Fruit fly (Drosophila melanogaster): Measurements from ENCODE around the gene Anp.

Anp gene

dm6 chr3R:30191047-30191446 lies 18.7 kb upstream of the Anp start, which contains the start of gene CG9747 (continued):
- no peak for TF ChIP-seq CG7556 (GFP tag; optimal IDR thresholded peaks at IDR 0.05)
- TF ChIP-seq CG30431 (GFP tag; optimal IDR thresholded peaks at IDR 0.05), result no peak
- peak; percentile 79 for TF ChIP-seq Adf1 (GFP tag; IDR thresholded peaks at IDR 0.05)
- no peak for TF ChIP-seq pho (GFP tag; optimal IDR thresholded peaks at IDR 0.05)
- no peak for TF ChIP-seq Hmr (GFP tag; optimal IDR thresholded peaks at IDR 0.05)
- no peak for TF ChIP-seq MTF-1 (GFP tag; optimal IDR thresholded peaks at IDR 0.05; ENCODE audit: borderline replicate concordance)
- TF ChIP-seq ftz-f1 (GFP tag; optimal IDR thresholded peaks at IDR 0.05), result peak; percentile 43
- TF ChIP-seq CG10431 (GFP tag; optimal IDR thresholded peaks at IDR 0.05), result no peak
- no peak for TF ChIP-seq lbe (GFP tag; optimal IDR thresholded peaks at IDR 0.05)
- no peak for TF ChIP-seq CG13775 (GFP tag; optimal IDR thresholded peaks at IDR 0.05)
- TF ChIP-seq Stat92E (GFP tag; optimal IDR thresholded peaks at IDR 0.05), result no peak
- no peak for TF ChIP-seq lilli (GFP tag; optimal IDR thresholded peaks at IDR 0.05)
- TF ChIP-seq CG12769 (tag; optimal IDR thresholded peaks at IDR 0.05), result peak; percentile 82
- no peak for TF ChIP-seq CkIIα-i1 (GFP tag; IDR thresholded peaks at IDR 0.05)
- TF ChIP-seq Sry-δ (GFP tag; optimal IDR thresholded peaks at IDR 0.05), result no peak
- TF ChIP-seq Sry-β (GFP tag; optimal IDR thresholded peaks at IDR 0.05), result no peak
- no peak for TF ChIP-seq aop (GFP tag; IDR thresholded peaks at IDR 0.05)
- no peak for TF ChIP-seq Fer2 (tag; optimal IDR thresholded peaks at IDR 0.05)
- no peak for TF ChIP-seq CG14860 (GFP tag; IDR thresholded peaks at IDR 0.05; ENCODE audit: partially characterized antibody)
- no peak for TF ChIP-seq psq (GFP tag; optimal IDR thresholded peaks at IDR 0.05)
- no peak for TF ChIP-seq CG8944 (GFP tag; optimal IDR thresholded peaks at IDR 0.05)
- peak; percentile 92 for TF ChIP-seq chinmo (GFP tag; IDR thresholded peaks at IDR 0.05; ENCODE audit: partially characterized antibody)
- no peak for TF ChIP-seq eve (GFP tag; optimal IDR thresholded peaks at IDR 0.05)
- TF ChIP-seq CG17612 (GFP tag; IDR thresholded peaks at IDR 0.05), result no peak
- TF ChIP-seq sr (GFP tag; IDR thresholded peaks at IDR 0.05), result 0 out of 3 replicates have a peak, but pooled peaks have one; percentile 18
- TF ChIP-seq sd (tag; optimal IDR thresholded peaks at IDR 0.05), result peak; percentile 18
- no peak for TF ChIP-seq CG14667 (GFP tag; IDR thresholded peaks at IDR 0.05)
- TF ChIP-seq zen2 (GFP tag; IDR thresholded peaks at IDR 0.05; ENCODE audit: partially characterized antibody), result 0 out of 3 replicates have a peak, but pooled peaks have one; percentile 25
- no peak for TF ChIP-seq ranshi (GFP tag; IDR thresholded peaks at IDR 0.05)
- no peak for TF ChIP-seq klu (GFP tag; IDR thresholded peaks at IDR 0.05)
- TF ChIP-seq CG8281 (tag; optimal IDR thresholded peaks at IDR 0.05), result peak; percentile 98
- TF ChIP-seq Rx (GFP tag; IDR thresholded peaks at IDR 0.05), result no peak
- TF ChIP-seq bbx (GFP tag; IDR thresholded peaks at IDR 0.05; ENCODE audit: partially characterized antibody), result peak; percentile 28; the same call in 1 of the 2 replicates
- TF ChIP-seq CG12104 (GFP tag; optimal IDR thresholded peaks at IDR 0.05), result no peak
- TF ChIP-seq Nf-YA (GFP tag; IDR thresholded peaks at IDR 0.05), result no peak
- TF ChIP-seq CG7963 (GFP tag; IDR thresholded peaks at IDR 0.05; ENCODE audit: partially characterized antibody), result no peak
- TF ChIP-seq Fer3 (tag; optimal IDR thresholded peaks at IDR 0.05), result no peak
- no peak for TF ChIP-seq CG32772 (GFP tag; IDR thresholded peaks at IDR 0.05)
- no peak for TF ChIP-seq sob (GFP tag; IDR thresholded peaks at IDR 0.05)
- TF ChIP-seq CG13894 (tag; optimal IDR thresholded peaks at IDR 0.05), result peak; percentile 74
- no peak for TF ChIP-seq CG32767 (GFP tag; IDR thresholded peaks at IDR 0.05)
- TF ChIP-seq Camta (GFP tag; optimal IDR thresholded peaks at IDR 0.05), result no peak
- TF ChIP-seq BtbVII (GFP tag; optimal IDR thresholded peaks at IDR 0.05), result no peak
- peak; percentile 66 for TF ChIP-seq CG10543 (GFP tag; optimal IDR thresholded peaks at IDR 0.05)
- TF ChIP-seq CG6765 (GFP tag; optimal IDR thresholded peaks at IDR 0.05), result peak; percentile 10
- peak; percentile 92 for TF ChIP-seq pros (GFP tag; optimal IDR thresholded peaks at IDR 0.05)
- peak; percentile 11 for TF ChIP-seq CG13296 (GFP tag; optimal IDR thresholded peaks at IDR 0.05)
- no peak for TF ChIP-seq CG10959 (GFP tag; IDR thresholded peaks at IDR 0.05)
- 0 out of 2 replicates have a peak, but pooled peaks have one; percentile 3 for TF ChIP-seq slbo (GFP tag; IDR thresholded peaks at IDR 0.05)
- no peak for TF ChIP-seq CG7357 (GFP tag; IDR thresholded peaks at IDR 0.05)
- TF ChIP-seq CG2712 (tag; optimal IDR thresholded peaks at IDR 0.05), result no peak
